Worm (Caenorhabditis elegans): ENCODE measurements around the gene acr-14.

The acr-14 gene

DNA sequence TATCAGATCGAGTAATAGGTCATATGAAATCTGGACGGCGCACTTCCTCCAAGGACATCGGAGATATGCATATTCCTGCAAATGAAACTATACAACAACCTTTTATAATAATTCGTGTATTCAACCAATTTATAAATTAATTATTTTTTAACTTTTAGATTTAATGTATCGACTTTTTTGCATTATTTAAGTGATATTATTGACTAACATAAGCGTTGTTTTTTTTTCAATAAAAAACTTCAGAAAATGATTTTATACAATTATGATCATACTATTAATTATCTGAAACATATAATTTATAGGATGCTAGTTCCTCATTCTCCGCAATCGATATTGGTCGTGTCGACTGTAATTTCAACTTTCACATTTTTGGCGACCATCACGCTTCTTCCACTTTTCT, 27.0 kb upstream of the acr-14 start, which contains the start of gene col-76:
col-76 (plus strand) TSS at position 301 of the 400 bp plus-strand sequence.
- TF ChIP-seq nhr-102 (tag; optimal IDR thresholded peaks at IDR 0.05) (no peak), D1046.2 (GFP tag; IDR thresholded peaks at IDR 0.05) (no peak), ceh-44 (GFP tag; IDR thresholded peaks at IDR 0.05) (no peak), mes-2 (tag; optimal IDR thresholded peaks at IDR 0.05; ENCODE audit: poor library complexity, severe bottlenecking) (no peak), zfp-2 (tag; optimal IDR thresholded peaks at IDR 0.05) (no peak), ztf-7 (tag; optimal IDR thresholded peaks at IDR 0.05) (no peak), nhr-42 (GFP tag; IDR thresholded peaks at IDR 0.05) (no peak), saeg-2 (GFP tag; IDR thresholded peaks at IDR 0.05) (no peak), fos-1 (tag; optimal IDR thresholded peaks at IDR 0.05) (no peak), lim-7 (GFP tag; IDR thresholded peaks at IDR 0.05) (no peak), lin-1 (GFP tag; IDR thresholded peaks at IDR 0.05) (no peak), jun-1 (tag; optimal IDR thresholded peaks at IDR 0.05) (no peak), gei-8 (GFP tag; optimal IDR thresholded peaks at IDR 0.05) (no peak), fkh-10 (GFP tag; optimal IDR thresholded peaks at IDR 0.05) (no peak), ama-1 (optimal IDR thresholded peaks at IDR 0.05) (no peak), nhr-25 (tag; optimal IDR thresholded peaks at IDR 0.05; ENCODE audit: borderline replicate concordance, insufficient read depth) (no peak)

- no peak for TF ChIP-seq ceh-62 (tag; optimal IDR thresholded peaks at IDR 0.05)
- peak; percentile 78 for TF ChIP-seq aha-1 (tag)
Measured at ce11 chrII:8199803-8200202, 22.8 kb upstream of the acr-14 start.

ce11 chrII:8198503-8198902, 21.5 kb upstream of the acr-14 start, which contains the start of gene qua-1:
Gene qua-1 (plus strand): TSS chrII:8198803.
- TF ChIP-seq dmd-8 (GFP tag; IDR thresholded peaks at IDR 0.05) (no peak), unc-39 (tag; optimal IDR thresholded peaks at IDR 0.05) (no peak), tag-97 (GFP tag; IDR thresholded peaks at IDR 0.05) (no peak), mxl-2 (GFP tag; conservative IDR thresholded peaks at IDR 0.05) (no peak), hlh-11 (tag; optimal IDR thresholded peaks at IDR 0.05) (no peak), F49E8.2 (tag; optimal IDR thresholded peaks at IDR 0.05; ENCODE audit: borderline replicate concordance) (no peak), madf-9 (GFP tag; conservative IDR thresholded peaks at IDR 0.05) (no peak), lin-38 (GFP tag; IDR thresholded peaks at IDR 0.05) (no peak), skn-1 (tag; optimal IDR thresholded peaks at IDR 0.05) (no peak), mes-2 (tag; optimal IDR thresholded peaks at IDR 0.05; ENCODE audit: poor library complexity, severe bottlenecking) (no peak), lim-7 (GFP tag; IDR thresholded peaks at IDR 0.05) (no peak), F44E2.7 (GFP tag; IDR thresholded peaks at IDR 0.05) (no peak), D1046.2 (GFP tag; IDR thresholded peaks at IDR 0.05) (no peak), sdz-12 (GFP tag; optimal IDR thresholded peaks at IDR 0.05) (no peak), F37D6.2 (tag; optimal IDR thresholded peaks at IDR 0.05) (no peak), dmd-6 (GFP tag; IDR thresholded peaks at IDR 0.05) (no peak), ceh-62 (tag; optimal IDR thresholded peaks at IDR 0.05) (no peak)

- TF ChIP-seq skn-1 (tag; optimal IDR thresholded peaks at IDR 0.05) (no peak), unc-62 (GFP tag; optimal IDR thresholded peaks at IDR 0.05 in 1 of 2) (peak in 1 of 2 experiments; percentile 49), unc-62 (tag; optimal IDR thresholded peaks at IDR 0.05) (no peak)
Measured at ce11 chrII:8193922-8194321, 16.9 kb upstream of the acr-14 start.

DNA sequence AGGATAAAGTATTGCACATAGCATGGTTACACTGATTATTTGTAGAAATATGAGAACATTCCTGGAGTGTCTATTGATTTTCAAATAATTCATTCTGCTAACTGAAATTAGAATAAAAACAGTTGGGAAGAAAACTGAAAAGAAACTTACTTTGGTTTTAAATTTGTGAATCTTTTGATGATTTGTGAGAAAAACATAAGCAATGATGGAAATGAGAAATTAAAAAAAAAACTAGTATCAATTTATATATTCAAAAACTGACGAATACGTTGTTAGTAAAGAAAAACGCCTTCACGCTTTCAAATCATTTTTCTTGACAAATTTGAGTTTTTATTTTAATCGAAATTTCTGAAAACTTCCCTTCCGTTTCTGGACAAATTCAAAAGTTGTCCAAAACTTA, 16.1 kb upstream of the acr-14 start, which contains the start of gene T05C12.9:
T05C12.9 (minus strand) TSS at position 101 of the 400 bp plus-strand sequence.
- TF ChIP-seq F26F4.8 (GFP tag; conservative IDR thresholded peaks at IDR 0.05) (no peak), lir-3 (tag; optimal IDR thresholded peaks at IDR 0.05) (no peak), Y75B8A.6 (GFP tag; IDR thresholded peaks at IDR 0.05) (no peak), nhr-10 (tag; optimal IDR thresholded peaks at IDR 0.05) (no peak), hmg-1.1 (GFP tag; IDR thresholded peaks at IDR 0.05) (no peak), skn-1 (tag; optimal IDR thresholded peaks at IDR 0.05) (no peak), mxl-3 (GFP tag; optimal IDR thresholded peaks at IDR 0.05) (no peak)

Data from whole organism, L4 larva.